Fruit fly (Drosophila melanogaster) whole organism, embryonic: Measurements from ENCODE around the gene Ada1-2.
A peak's percentile ranks its signal among the peaks of the same experiment; 100 is the strongest.

Experiments used
- Asciz ChIP-seq: fragments of 200-800 bp; sonication (Bioruptor generic); optimal IDR thresholded peaks from 2 replicates; lab custom pipeline; 2017; ENCODE audit warnings: missing biosample characterization, mild to moderate bottlenecking, missing genetic modification characterization, missing genetic modification reagents
- Bgb ChIP-seq: fragments of 200-800 bp; sonication (Bioruptor generic); IDR thresholded peaks from 2 replicates; pipeline ENCODE4 v1.3.6; 2022; ENCODE audit warnings: missing biosample characterization, missing genetic modification characterization; ENCODE audit not compliant: partially characterized antibody
- CG14667 ChIP-seq: fragments of 200-800 bp; sonication (Bioruptor generic); IDR thresholded peaks from 2 replicates; pipeline ENCODE4 v1.3.6; 2022; ENCODE audit warnings: missing biosample characterization, missing genetic modification characterization
- CG14710 ChIP-seq: fragments of 200-800 bp; sonication (Bioruptor generic); optimal IDR thresholded peaks from 3 replicates; lab custom pipeline; 2019; ENCODE audit warnings: missing biosample characterization, mild to moderate bottlenecking, missing genetic modification characterization, moderate library complexity
- CG17328 ChIP-seq: fragments of 200-800 bp; sonication (Bioruptor generic); IDR thresholded peaks from 2 replicates; pipeline ENCODE4 v1.3.6; 2022; ENCODE audit warnings: missing biosample characterization, missing genetic modification characterization
- CG2116 ChIP-seq: fragments of 200-800 bp; sonication (Bioruptor generic); optimal IDR thresholded peaks from 3 replicates; lab custom pipeline; 2018; ENCODE audit warnings: missing biosample characterization, mild to moderate bottlenecking, missing genetic modification characterization
- CG2120 ChIP-seq: fragments of 200-800 bp; sonication (Bioruptor generic); optimal IDR thresholded peaks from 3 replicates; lab custom pipeline; 2016; ENCODE audit warnings: missing biosample characterization, missing genetic modification characterization
- CG2129 ChIP-seq: fragments of 200-800 bp; sonication (Bioruptor generic); IDR thresholded peaks from 2 replicates; pipeline ENCODE4 v1.3.6; 2022; ENCODE audit warnings: missing biosample characterization, missing genetic modification characterization; ENCODE audit not compliant: partially characterized antibody
- CG31388 ChIP-seq: fragments of 200-800 bp; sonication (Bioruptor generic); optimal IDR thresholded peaks from 2 replicates; lab custom pipeline; 2016; ENCODE audit warnings: missing biosample characterization, missing genetic modification characterization
- CG32767 ChIP-seq: fragments of 200-800 bp; sonication (Bioruptor generic); IDR thresholded peaks from 2 replicates; pipeline ENCODE4 v1.3.6; 2022; ENCODE audit warnings: missing biosample characterization, missing genetic modification characterization
- CG4404 ChIP-seq: fragments of 200-800 bp; sonication (Bioruptor generic); IDR thresholded peaks from 2 replicates; pipeline ENCODE4 v1.3.6; 2022; ENCODE audit warnings: missing biosample characterization, missing genetic modification characterization
- CG4820 ChIP-seq: fragments of 200-800 bp; sonication (Bioruptor generic); optimal IDR thresholded peaks from 3 replicates; lab custom pipeline; 2016; ENCODE audit warnings: missing biosample characterization, missing genetic modification characterization
- CG6765 ChIP-seq: fragments of 200-800 bp; sonication (Bioruptor generic); optimal IDR thresholded peaks from 3 replicates; lab custom pipeline; 2017; ENCODE audit warnings: missing biosample characterization, mild to moderate bottlenecking, missing genetic modification characterization
- CG6791 ChIP-seq: fragments of 200-800 bp; sonication (Bioruptor generic); IDR thresholded peaks from 3 replicates; pipeline ENCODE4 v1.3.6; 2022; ENCODE audit warnings: missing biosample characterization, missing genetic modification characterization; ENCODE audit not compliant: partially characterized antibody
- CG9797 ChIP-seq: fragments of 200-800 bp; sonication (Bioruptor generic); optimal IDR thresholded peaks from 3 replicates; lab custom pipeline; 2018; ENCODE audit warnings: missing biosample characterization, mild to moderate bottlenecking, missing genetic modification characterization
- CrebB ChIP-seq: fragments of 200-800 bp; sonication (Bioruptor generic); optimal IDR thresholded peaks from 3 replicates; lab custom pipeline; 2018; ENCODE audit warnings: missing biosample characterization, mild to moderate bottlenecking, missing genetic modification characterization
- Dek ChIP-seq: fragments of 200-800 bp; sonication (Bioruptor generic); optimal IDR thresholded peaks from 3 replicates; lab custom pipeline; 2019; ENCODE audit warnings: missing biosample characterization, mild to moderate bottlenecking, missing genetic modification characterization, moderate library complexity
- E2f1 ChIP-seq: fragments of 200-800 bp; sonication (Bioruptor generic); IDR thresholded peaks from 2 replicates; pipeline ENCODE4 v1.3.6; 2022; ENCODE audit warnings: missing biosample characterization, missing genetic modification characterization
- Gsc ChIP-seq: fragments of 200-800 bp; sonication (Bioruptor generic); IDR thresholded peaks from 2 replicates; pipeline ENCODE4 v1.3.6; 2022; ENCODE audit warnings: missing biosample characterization, missing genetic modification characterization
- HLHmδ ChIP-seq: fragments of 200-800 bp; sonication (Bioruptor generic); optimal IDR thresholded peaks from 2 replicates; lab custom pipeline; 2018; ENCODE audit warnings: missing biosample characterization, mild to moderate bottlenecking, missing genetic modification characterization, moderate library complexity
- HmgD ChIP-seq: fragments of 200-800 bp; sonication (Bioruptor generic); optimal IDR thresholded peaks from 3 replicates; lab custom pipeline; 2016; ENCODE audit warnings: missing biosample characterization, missing genetic modification characterization
- MBD-R2 ChIP-seq: fragments of 200-800 bp; sonication (Bioruptor generic); IDR thresholded peaks from 2 replicates; pipeline ENCODE4 v1.3.6; 2022; ENCODE audit warnings: missing biosample characterization, missing genetic modification characterization
- Mad ChIP-seq: fragments of 200-800 bp; sonication (Bioruptor generic); optimal IDR thresholded peaks from 2 replicates; lab custom pipeline; 2016; ENCODE audit warnings: missing biosample characterization, missing genetic modification characterization
- Mes4 ChIP-seq: fragments of 200-800 bp; sonication (Bioruptor generic); optimal IDR thresholded peaks from 2 replicates; lab custom pipeline; 2016; ENCODE audit warnings: missing biosample characterization, missing genetic modification characterization
- NC2β ChIP-seq: fragments of 200-800 bp; sonication (Bioruptor generic); optimal IDR thresholded peaks from 2 replicates; lab custom pipeline; 2016; ENCODE audit warnings: missing biosample characterization, missing genetic modification characterization
- Neu2 ChIP-seq: fragments of 200-800 bp; sonication (Bioruptor generic); optimal IDR thresholded peaks from 3 replicates; lab custom pipeline; 2016; ENCODE audit warnings: missing biosample characterization, missing genetic modification characterization, borderline replicate concordance
- Oli ChIP-seq: fragments of 200-800 bp; sonication (Bioruptor generic); optimal IDR thresholded peaks from 2 replicates; lab custom pipeline; 2018; ENCODE audit warnings: missing biosample characterization, mild to moderate bottlenecking, missing genetic modification characterization, moderate library complexity
- Pdp1 ChIP-seq, 2 experiments: fragments of 200-800 bp; sonication (Bioruptor generic); optimal IDR thresholded peaks; 3 replicates each; lab custom pipeline; 2016; ENCODE audit warnings: missing biosample characterization in 2 of 2, missing genetic modification characterization in 2 of 2, mild to moderate bottlenecking in 1 of 2, moderate library complexity in 1 of 2
- Taf1 ChIP-seq: fragments of 200-800 bp; sonication (Bioruptor generic); IDR thresholded peaks from 2 replicates; pipeline ENCODE4 v1.3.6; 2022; ENCODE audit warnings: missing biosample characterization, missing genetic modification characterization
- ac ChIP-seq: fragments of 200-800 bp; sonication (Bioruptor generic); optimal IDR thresholded peaks from 3 replicates; lab custom pipeline; 2017; ENCODE audit warnings: missing biosample characterization, mild to moderate bottlenecking, missing genetic modification characterization
- al ChIP-seq: fragments of 200-800 bp; sonication (Bioruptor generic); IDR thresholded peaks from 2 replicates; pipeline ENCODE4 v1.3.6; 2022; ENCODE audit warnings: missing biosample characterization, missing genetic modification characterization
- bowl ChIP-seq: fragments of 200-800 bp; sonication (Bioruptor generic); IDR thresholded peaks from 2 replicates; pipeline ENCODE4 v1.3.6; 2022; ENCODE audit warnings: missing biosample characterization, missing genetic modification characterization
- cg ChIP-seq: fragments of 200-800 bp; sonication (Bioruptor generic); optimal IDR thresholded peaks from 3 replicates; lab custom pipeline; 2019; ENCODE audit warnings: missing biosample characterization, mild to moderate bottlenecking, missing genetic modification characterization, moderate library complexity
- dmrt99B ChIP-seq: fragments of 200-800 bp; sonication (Bioruptor generic); optimal IDR thresholded peaks from 2 replicates; lab custom pipeline; 2018; ENCODE audit warnings: missing biosample characterization, mild to moderate bottlenecking, missing genetic modification characterization, moderate library complexity
- ems ChIP-seq: fragments of 200-800 bp; sonication (Bioruptor generic); optimal IDR thresholded peaks from 3 replicates; lab custom pipeline; 2016; ENCODE audit warnings: missing biosample characterization, missing genetic modification characterization
- gem ChIP-seq: fragments of 200-800 bp; sonication (Bioruptor generic); optimal IDR thresholded peaks from 2 replicates; lab custom pipeline; 2019; ENCODE audit warnings: missing biosample characterization, mild to moderate bottlenecking, missing genetic modification characterization, moderate library complexity
- hth ChIP-seq: fragments of >200 bp; optimal IDR thresholded peaks from 2 replicates; lab custom pipeline; 2017; ENCODE audit warnings: inconsistent platforms
- kay ChIP-seq: fragments of 200-800 bp; sonication (Bioruptor generic); optimal IDR thresholded peaks from 2 replicates; lab custom pipeline; 2016; ENCODE audit warnings: missing biosample characterization, missing genetic modification characterization
- nerfin-1 ChIP-seq: fragments of 200-800 bp; sonication (Bioruptor generic); optimal IDR thresholded peaks from 3 replicates; lab custom pipeline; 2019; ENCODE audit warnings: missing biosample characterization, mild to moderate bottlenecking, missing genetic modification characterization, moderate library complexity
- oc ChIP-seq: fragments of 200-800 bp; sonication (Bioruptor generic); optimal IDR thresholded peaks from 2 replicates; lab custom pipeline; 2018; ENCODE audit warnings: missing biosample characterization, mild to moderate bottlenecking, missing genetic modification characterization, moderate library complexity
- pan ChIP-seq, 4 experiments: fragments of >200 bp in 3 of 4; fragments of 200-800 bp in 1 of 4; sonication (Bioruptor generic) in 1 of 4; optimal IDR thresholded peaks in 3 of 4; IDR thresholded peaks in 1 of 4; 2 replicates each; pipeline versions ENCODE4 v1.3.6 to Lab custom; 2017 to 2022; ENCODE audit warnings: missing biosample characterization in 2 of 4, missing genetic modification characterization in 2 of 4, mixed read lengths in 1 of 4
- pho ChIP-seq: fragments of 200-800 bp; sonication (Bioruptor generic); optimal IDR thresholded peaks from 2 replicates; lab custom pipeline; 2016; ENCODE audit warnings: missing biosample characterization, missing genetic modification characterization
- pum ChIP-seq: fragments of 200-800 bp; sonication (Bioruptor generic); optimal IDR thresholded peaks from 2 replicates; lab custom pipeline; 2016; ENCODE audit warnings: missing biosample characterization, missing genetic modification characterization
- sens ChIP-seq: fragments of 200-800 bp; sonication (Bioruptor generic); peaks from one replicate; lab custom pipeline; 2016; ENCODE audit warnings: missing biosample characterization, missing genetic modification characterization
- sens-2 ChIP-seq: fragments of 200-800 bp; sonication (Bioruptor generic); IDR thresholded peaks from 2 replicates; pipeline ENCODE4 v1.3.6; 2022; ENCODE audit warnings: missing biosample characterization, missing genetic modification characterization
- sqz ChIP-seq: fragments of 200-800 bp; sonication (Bioruptor generic); optimal IDR thresholded peaks from 3 replicates; lab custom pipeline; 2018; ENCODE audit warnings: missing biosample characterization, mild to moderate bottlenecking, missing genetic modification characterization
- usp ChIP-seq: fragments of >200 bp; optimal IDR thresholded peaks from 2 replicates; lab custom pipeline; 2017; ENCODE audit warnings: missing biosample characterization, missing genetic modification characterization
- wor ChIP-seq: fragments of 200-800 bp; sonication (Bioruptor generic); IDR thresholded peaks from 2 replicates; pipeline ENCODE4 v1.3.6; 2022; ENCODE audit warnings: missing biosample characterization, missing genetic modification characterization
- zfh1 ChIP-seq: fragments of 200-800 bp; sonication (Bioruptor generic); IDR thresholded peaks from 3 replicates; pipeline ENCODE4 v1.3.6; 2022; ENCODE audit warnings: missing biosample characterization, missing genetic modification characterization
- zfh2 ChIP-seq: fragments of 200-800 bp; sonication (Bioruptor generic); optimal IDR thresholded peaks from 2 replicates; lab custom pipeline; 2016; ENCODE audit warnings: missing biosample characterization, missing genetic modification characterization

Gene Ada1-2

dm6 chr2L:12010100-12010876 lies 17.6 kb downstream of the Ada1-2 start (continued):
- TF ChIP-seq bowl: no peak
- TF ChIP-seq HLHmδ (GFP tag; lab: Kevin White, UChicago): peak; percentile 68
- TF ChIP-seq HmgD: no peak
- TF ChIP-seq CG4820: no peak
- TF ChIP-seq oc (tag; lab: Kevin White, UChicago): peak; percentile 99
- TF ChIP-seq NC2β (GFP tag; lab: Kevin White, UChicago): no peak
- no peak for TF ChIP-seq pum (GFP tag; lab: Kevin White, UChicago)
- no peak for TF ChIP-seq CG31388 (GFP tag; lab: Kevin White, UChicago)
- TF ChIP-seq pan (optimal IDR thresholded peaks at IDR 0.05; lab: Kevin White, UChicago): no peak
- TF ChIP-seq pan (GFP tag; optimal IDR thresholded peaks at IDR 0.05 in 1 of 2, IDR thresholded peaks at IDR 0.05 in 1 of 2): no peak
- no peak for TF ChIP-seq hth
- no peak for TF ChIP-seq zfh2 (GFP tag; lab: Kevin White, UChicago)
- TF ChIP-seq CG2129: no peak
- TF ChIP-seq ems (GFP tag; lab: Kevin White, UChicago): no peak
- no peak for TF ChIP-seq CG6791 (GFP tag; lab: Robert Waterston, UW)
- TF ChIP-seq MBD-R2 (GFP tag; lab: Robert Waterston, UW): no peak
- no peak for TF ChIP-seq CG17328
- no peak for TF ChIP-seq Neu2
- no peak for TF ChIP-seq Mad
- peak; percentile 50 for TF ChIP-seq sqz (GFP tag; lab: Kevin White, UChicago)
- TF ChIP-seq sens-2: no peak
- no peak for TF ChIP-seq CG32767
- no peak for TF ChIP-seq Gsc
- TF ChIP-seq Asciz (GFP tag; lab: Kevin White, UChicago): peak; percentile 12
- no peak for TF ChIP-seq E2f1
- peak; percentile 14 for TF ChIP-seq ac (GFP tag; lab: Kevin White, UChicago)
- TF ChIP-seq CG2120 (GFP tag; lab: Kevin White, UChicago): no peak
- no peak for TF ChIP-seq CG4404 (GFP tag; lab: Robert Waterston, UW)
- TF ChIP-seq cg: peak; percentile 91
- no peak for TF ChIP-seq usp (GFP tag; lab: Kevin White, UChicago)
- TF ChIP-seq gem: no peak
- peak; percentile 20 for TF ChIP-seq kay (GFP tag; lab: Kevin White, UChicago)
- no peak for TF ChIP-seq CrebB (tag; lab: Kevin White, UChicago)
- no peak for TF ChIP-seq CG6765 (GFP tag; lab: Kevin White, UChicago)
- TF ChIP-seq Taf1 (GFP tag; lab: Robert Waterston, UW): no peak
- TF ChIP-seq nerfin-1 (tag; lab: Kevin White, UChicago): no peak
- TF ChIP-seq wor (GFP tag; lab: Robert Waterston, UW): no peak
- TF ChIP-seq CG14710: no peak
- TF ChIP-seq sens (GFP tag; lab: Kevin White, UChicago): peak; percentile 84
- no peak for TF ChIP-seq Oli (tag; lab: Kevin White, UChicago)
- no peak for TF ChIP-seq CG14667 (GFP tag; lab: Robert Waterston, UW)
- no peak for TF ChIP-seq CG2116 (GFP tag; lab: Kevin White, UChicago)
- no peak for TF ChIP-seq CG9797 (GFP tag; lab: Kevin White, UChicago)
- TF ChIP-seq Pdp1 (GFP tag; optimal IDR thresholded peaks at IDR 0.05; lab: Kevin White, UChicago): no peak
- TF ChIP-seq zfh1 (GFP tag; lab: Robert Waterston, UW): no peak
- no peak for TF ChIP-seq Mes4 (GFP tag; lab: Kevin White, UChicago)
- peak; percentile 55 for TF ChIP-seq dmrt99B (tag; lab: Kevin White, UChicago)
- TF ChIP-seq Dek (tag; lab: Kevin White, UChicago): no peak
- no peak for TF ChIP-seq al (GFP tag; lab: Robert Waterston, UW)
- TF ChIP-seq pho (GFP tag; lab: Kevin White, UChicago): peak; percentile 39
- TF ChIP-seq Bgb (GFP tag; lab: Robert Waterston, UW): no peak
